Worm (Caenorhabditis elegans): ENCODE measurements around the gene T24C12.4.

The T24C12.4 gene

DNA sequence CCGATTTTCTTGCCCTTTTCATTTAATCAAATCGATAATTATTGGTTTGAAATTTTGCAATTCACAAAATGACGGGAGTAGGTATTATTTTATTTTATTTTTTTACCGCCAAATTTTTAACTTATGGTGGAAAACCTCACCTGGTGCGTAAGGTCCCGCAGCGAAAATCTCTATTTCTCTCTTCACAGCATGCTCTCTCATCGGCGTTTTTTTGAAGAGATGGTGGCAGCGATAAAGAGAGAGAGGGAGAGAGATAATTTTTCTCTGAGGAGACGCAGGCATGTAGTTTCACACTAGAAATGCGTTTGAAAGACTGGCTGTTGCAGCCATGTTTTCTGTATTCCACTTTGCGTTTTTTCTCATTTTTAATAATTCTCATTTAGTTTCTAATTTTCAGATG lies 29.1 kb upstream of the T24C12.4 start, which contains the start of gene T14F9.2:
Gene T14F9.2 (plus strand): TSS at position 396 of the 400 bp plus-strand sequence.
- peak; percentile 26 for TF ChIP-seq lin-32 (GFP tag; optimal IDR thresholded peaks at IDR 0.05)
- no peak for TF ChIP-seq lsy-2 (tag; optimal IDR thresholded peaks at IDR 0.05)
- TF ChIP-seq ceh-39 (tag; optimal IDR thresholded peaks at IDR 0.05), result peak; percentile 0
- no peak for TF ChIP-seq sptf-1 (tag; optimal IDR thresholded peaks at IDR 0.05)
- TF ChIP-seq nhr-237 (tag; optimal IDR thresholded peaks at IDR 0.05), result no peak
- no peak for TF ChIP-seq drap-1 (GFP tag; optimal IDR thresholded peaks at IDR 0.05)
- no peak for TF ChIP-seq mep-1 (tag; optimal IDR thresholded peaks at IDR 0.05)
- TF ChIP-seq nhr-76 (tag; optimal IDR thresholded peaks at IDR 0.05), result no peak
- peak; percentile 11 for TF ChIP-seq ces-1 (GFP tag; optimal IDR thresholded peaks at IDR 0.05)
- no peak for TF ChIP-seq ztf-11 (tag; optimal IDR thresholded peaks at IDR 0.05)
- TF ChIP-seq snpc-4 (tag; optimal IDR thresholded peaks at IDR 0.05), result no peak
- TF ChIP-seq ceh-83 (GFP tag; optimal IDR thresholded peaks at IDR 0.05), result no peak
- TF ChIP-seq elt-1 (tag; optimal IDR thresholded peaks at IDR 0.05; ENCODE audit: borderline replicate concordance, insufficient read depth), result peak; percentile 78
- TF ChIP-seq elt-3 (tag; optimal IDR thresholded peaks at IDR 0.05), result no peak
- no peak for TF ChIP-seq nhr-12 (tag; optimal IDR thresholded peaks at IDR 0.05)
- TF ChIP-seq unc-120 (tag; optimal IDR thresholded peaks at IDR 0.05; ENCODE audit: poor library complexity, severe bottlenecking), result no peak
- TF ChIP-seq pha-4 (tag; optimal IDR thresholded peaks at IDR 0.05), result no peak
- no peak for TF ChIP-seq mab-5 (tag; optimal IDR thresholded peaks at IDR 0.05)
- TF ChIP-seq nhr-2 (tag; optimal IDR thresholded peaks at IDR 0.05), result peak; percentile 12
- no peak for TF ChIP-seq lin-13 (tag; optimal IDR thresholded peaks at IDR 0.05)
- TF ChIP-seq bed-3 (GFP tag; optimal IDR thresholded peaks at IDR 0.05), result no peak
- TF ChIP-seq unc-62 (GFP tag; optimal IDR thresholded peaks at IDR 0.05), result no peak
- TF ChIP-seq hlh-1 (tag; optimal IDR thresholded peaks at IDR 0.05), result peak; percentile 59

ce11 chrX:2231346-2231745 lies 26.5 kb upstream of the T24C12.4 start:
- TF ChIP-seq elt-1 (tag; optimal IDR thresholded peaks at IDR 0.05; ENCODE audit: borderline replicate concordance, insufficient read depth) (peak; percentile 12), pha-4 (tag; optimal IDR thresholded peaks at IDR 0.05) (no peak), unc-120 (tag; optimal IDR thresholded peaks at IDR 0.05; ENCODE audit: poor library complexity, severe bottlenecking) (no peak), zip-8 (tag; optimal IDR thresholded peaks at IDR 0.05) (peak; percentile 69), nhr-12 (tag; optimal IDR thresholded peaks at IDR 0.05) (no peak), nhr-2 (tag; optimal IDR thresholded peaks at IDR 0.05) (peak; percentile 94)

DNA sequence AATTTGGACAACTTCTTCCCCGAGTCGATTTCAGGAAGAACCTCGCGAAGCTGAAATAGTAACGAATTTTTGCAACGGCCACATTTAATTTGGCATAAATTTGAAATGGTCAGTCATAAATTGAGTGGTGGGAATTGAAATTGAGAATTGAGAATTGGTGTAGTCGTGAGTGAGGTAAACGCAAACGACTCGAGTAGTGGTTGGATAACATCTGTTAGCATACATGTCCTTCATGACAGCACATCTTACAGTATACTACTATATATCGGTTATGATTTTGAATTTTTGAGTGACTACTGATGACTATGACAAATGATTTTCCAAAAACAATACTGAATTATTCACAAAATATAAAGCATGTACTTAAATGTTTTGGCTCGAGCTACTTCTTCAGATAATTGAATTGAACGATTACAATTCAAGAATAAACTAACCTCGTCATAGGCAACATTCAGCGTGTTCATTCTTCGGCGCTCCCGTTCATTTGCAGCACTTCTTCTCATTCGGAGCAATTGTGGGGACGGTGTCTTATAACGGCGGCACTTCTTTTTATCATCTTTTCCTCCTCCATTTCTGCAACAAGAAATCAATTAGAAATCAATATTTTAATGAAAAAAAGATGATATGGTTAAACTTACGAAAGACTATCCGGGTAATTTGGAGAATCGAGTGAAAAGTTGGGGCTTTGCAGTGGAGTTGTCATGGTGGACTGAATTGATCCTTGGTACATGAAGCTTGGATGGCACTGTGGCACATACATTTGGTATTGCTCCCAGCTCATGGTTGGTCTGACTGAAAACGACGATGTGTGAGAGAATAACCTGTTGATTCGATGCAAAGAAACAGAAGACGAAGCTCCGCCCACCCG lies 24.7 kb upstream of the T24C12.4 start, which contains the start of gene lin-32:
Gene lin-32 (minus strand): TSS at position 818 of the 868 bp plus-strand sequence.
- no peak for TF ChIP-seq ces-1 (GFP tag; optimal IDR thresholded peaks at IDR 0.05)
- peak; percentile 75 for TF ChIP-seq lin-32 (GFP tag; optimal IDR thresholded peaks at IDR 0.05)
- TF ChIP-seq pha-4 (tag; optimal IDR thresholded peaks at IDR 0.05), result no peak
- no peak for TF ChIP-seq sem-2 (GFP tag; optimal IDR thresholded peaks at IDR 0.05)
- TF ChIP-seq tbx-8 (GFP tag; optimal IDR thresholded peaks at IDR 0.05), result no peak
- no peak for TF ChIP-seq ceh-39 (tag; optimal IDR thresholded peaks at IDR 0.05)

ce11 chrX:2226875-2227355 lies 22.1 kb upstream of the T24C12.4 start:
- TF ChIP-seq nhr-28 (tag; optimal IDR thresholded peaks at IDR 0.05) (peak; percentile 0), elt-1 (tag; optimal IDR thresholded peaks at IDR 0.05; ENCODE audit: borderline replicate concordance, insufficient read depth) (no peak), ceh-43 (GFP tag; optimal IDR thresholded peaks at IDR 0.05) (peak; percentile 72), mep-1 (tag; optimal IDR thresholded peaks at IDR 0.05) (peak; percentile 64), bed-3 (GFP tag; optimal IDR thresholded peaks at IDR 0.05) (peak; percentile 71), pha-4 (tag; optimal IDR thresholded peaks at IDR 0.05) (no peak), tbx-8 (GFP tag; optimal IDR thresholded peaks at IDR 0.05) (no peak), unc-120 (tag; optimal IDR thresholded peaks at IDR 0.05; ENCODE audit: poor library complexity, severe bottlenecking) (peak; percentile 73), nhr-237 (tag; optimal IDR thresholded peaks at IDR 0.05) (peak; percentile 38), hlh-1 (tag; optimal IDR thresholded peaks at IDR 0.05) (peak; percentile 26), sem-2 (GFP tag; optimal IDR thresholded peaks at IDR 0.05) (peak; percentile 69), mls-2 (tag; optimal IDR thresholded peaks at IDR 0.05) (peak; percentile 84), cnd-1 (tag; optimal IDR thresholded peaks at IDR 0.05) (peak; percentile 80), zip-8 (tag; optimal IDR thresholded peaks at IDR 0.05) (peak; percentile 20), blmp-1 (tag; optimal IDR thresholded peaks at IDR 0.05) (no peak), ham-2 (GFP tag; optimal IDR thresholded peaks at IDR 0.05) (peak; percentile 73), lsy-2 (tag; optimal IDR thresholded peaks at IDR 0.05) (peak; percentile 18), drap-1 (GFP tag; optimal IDR thresholded peaks at IDR 0.05) (peak; percentile 84), sptf-1 (tag; optimal IDR thresholded peaks at IDR 0.05) (peak; percentile 92), ces-1 (GFP tag; optimal IDR thresholded peaks at IDR 0.05) (peak; percentile 30), unc-39 (tag; optimal IDR thresholded peaks at IDR 0.05) (no peak), unc-62 (GFP tag; optimal IDR thresholded peaks at IDR 0.05) (peak; percentile 25), lin-32 (GFP tag; optimal IDR thresholded peaks at IDR 0.05) (peak; percentile 95), nhr-2 (tag; optimal IDR thresholded peaks at IDR 0.05) (peak; percentile 94), nhr-76 (tag; optimal IDR thresholded peaks at IDR 0.05) (no peak), snpc-4 (tag; optimal IDR thresholded peaks at IDR 0.05) (no peak), ztf-11 (tag; optimal IDR thresholded peaks at IDR 0.05) (peak; percentile 55), ceh-83 (GFP tag; optimal IDR thresholded peaks at IDR 0.05) (peak; percentile 86), M03D4.4 (tag; optimal IDR thresholded peaks at IDR 0.05) (peak; percentile 83), flh-1 (GFP tag; optimal IDR thresholded peaks at IDR 0.05) (peak; percentile 67)

All from whole organism, mixed stage, embryonic.